Worm (Caenorhabditis elegans) whole organism, L2 larva: Measurements from ENCODE around the gene Y42A5A.5.

Experiments used
- ZK546.5 ChIP-seq: sonication (generic microtip); optimal IDR thresholded peaks from 2 replicates; lab custom pipeline; 2017; ENCODE audit warnings: missing biosample characterization, missing genetic modification characterization
- ama-1 ChIP-seq: fragments of 150-350 bp; optimal IDR thresholded peaks from 2 replicates; lab custom pipeline; 2018; ENCODE audit warnings: inconsistent platforms
- ceh-16 ChIP-seq: fragments of 150-350 bp; optimal IDR thresholded peaks from 2 replicates; lab custom pipeline; 2014; ENCODE audit warnings: missing biosample characterization, missing genetic modification characterization
- ceh-82 ChIP-seq: fragments of 150-350 bp; optimal IDR thresholded peaks from 2 replicates; lab custom pipeline; 2014; ENCODE audit warnings: missing biosample characterization, missing genetic modification characterization
- elt-1 ChIP-seq: fragments of 150-350 bp; optimal IDR thresholded peaks from 2 replicates; lab custom pipeline; 2014; ENCODE audit warnings: missing biosample characterization, missing genetic modification characterization
- lin-39 ChIP-seq: fragments of 150-350 bp; optimal IDR thresholded peaks from 2 replicates; lab custom pipeline; 2014; ENCODE audit warnings: missing biosample characterization, missing genetic modification reagents, missing genetic modification characterization
- mdl-1 ChIP-seq, 2 experiments: fragments of 150-350 bp in 1 of 2; sonication (generic microtip) in 1 of 2; optimal IDR thresholded peaks; 2 replicates each; lab custom pipeline; 2017; ENCODE audit warnings: missing biosample characterization in 2 of 2, missing genetic modification characterization in 2 of 2
- nhr-10 ChIP-seq: sonication (generic microtip); optimal IDR thresholded peaks from 2 replicates; lab custom pipeline; 2017; ENCODE audit warnings: missing biosample characterization, missing genetic modification characterization
- nhr-11 ChIP-seq: fragments of 150-350 bp; optimal IDR thresholded peaks from 2 replicates; lab custom pipeline; 2014; ENCODE audit warnings: missing biosample characterization, missing genetic modification characterization
- nhr-77 ChIP-seq: fragments of 150-350 bp; optimal IDR thresholded peaks from 2 replicates; lab custom pipeline; 2014; ENCODE audit warnings: missing biosample characterization, missing genetic modification characterization
- unc-39 ChIP-seq: fragments of 150-350 bp; optimal IDR thresholded peaks from 2 replicates; lab custom pipeline; 2014; ENCODE audit warnings: missing biosample characterization, missing genetic modification characterization
- zag-1 ChIP-seq: fragments of 150-350 bp; optimal IDR thresholded peaks from 2 replicates; lab custom pipeline; 2014; ENCODE audit warnings: missing biosample characterization, missing genetic modification characterization
- ztf-1 ChIP-seq: fragments of 200-800 bp; sonication (Bioruptor generic); conservative IDR thresholded peaks from 2 replicates; pipeline ENCODE4 v1.3.6; 2022; ENCODE audit warnings: missing genetic modification characterization, missing compliant biosample characterization
- ztf-11 ChIP-seq: sonication (generic microtip); optimal IDR thresholded peaks from 2 replicates; lab custom pipeline; 2017; ENCODE audit warnings: missing biosample characterization, missing genetic modification characterization

DNA sequence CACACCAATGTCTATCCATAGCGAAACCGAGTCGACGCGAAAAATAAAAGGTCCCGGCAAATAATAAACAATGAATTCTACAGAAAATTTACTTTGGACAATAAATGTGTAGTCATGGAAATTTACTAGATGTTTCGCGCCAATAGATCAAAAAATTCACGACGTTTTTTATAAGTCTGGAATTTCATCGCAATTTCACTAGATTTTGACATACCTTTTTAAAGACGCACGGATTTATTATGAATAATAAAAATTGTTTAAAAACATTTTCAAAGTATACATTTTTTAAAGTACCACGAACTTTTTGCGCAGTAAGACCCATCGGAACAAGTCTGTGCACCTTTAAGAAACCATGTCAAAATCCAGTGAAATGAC, 33.5 kb downstream of the Y42A5A.5 start:
- no peak for TF ChIP-seq nhr-11 (tag; lab: Kevin White, UChicago)
- no peak for TF ChIP-seq zag-1 (tag; lab: Kevin White, UChicago)
- TF ChIP-seq ceh-16, result no peak
- TF ChIP-seq nhr-77 (tag; lab: Kevin White, UChicago), result no peak
- TF ChIP-seq elt-1 (tag; lab: Kevin White, UChicago), result no peak
- no peak for TF ChIP-seq ama-1 (lab: Kevin White, UChicago)
- TF ChIP-seq mdl-1 (tag; optimal IDR thresholded peaks at IDR 0.05; lab: Kevin White, UChicago), result no peak
- no peak for TF ChIP-seq unc-39
- TF ChIP-seq nhr-10, result no peak
- no peak for TF ChIP-seq ceh-82 (tag; lab: Kevin White, UChicago)
- no peak for TF ChIP-seq ztf-1
- no peak for TF ChIP-seq ZK546.5 (tag; lab: Kevin White, UChicago)
- TF ChIP-seq lin-39 (tag; lab: Kevin White, UChicago), result no peak
- TF ChIP-seq ztf-11 (tag; lab: Kevin White, UChicago), result no peak
